Comparison of ENCODE assay signal across 3 worm cellular contexts in genomic region chrIII:4934896-4935628, ce11.
TF ChIP-seq lines count a peak whose summit lies in the region.

Gene mrps-18C (plus strand): TSS chrIII:4935578.

TF ChIP-seq in whole organism, L1 larva, 84 proteins besides CTCF, POLR2A, EP300 and RAD21 (continued from another document):
- TF ChIP-seq efl-1 (optimal IDR thresholded peaks at IDR 0.05; lab: Kevin White, UChicago) (peak; percentile 48 to 66), efl-1 (GFP tag; optimal IDR thresholded peaks at IDR 0.05 in 1 of 2; lab: Kevin White, UChicago) (peak; percentile 68 to 96), ets-5 (GFP tag; IDR thresholded peaks at IDR 0.05; lab: Robert Waterston, UW) (no peak), ceh-82 (tag; optimal IDR thresholded peaks at IDR 0.05; lab: Kevin White, UChicago) (peak in 1 of 3 experiments; percentile 11), snu-23 (GFP tag; optimal IDR thresholded peaks at IDR 0.05; lab: Kevin White, UChicago) (peak; percentile 16)

TF ChIP-seq in whole organism, L2 larva, 48 proteins besides CTCF, POLR2A, EP300 and RAD21 (continued from another document):
- TF ChIP-seq fos-1 (tag; optimal IDR thresholded peaks at IDR 0.05; lab: Kevin White, UChicago) (no peak), C34F6.9 (tag; optimal IDR thresholded peaks at IDR 0.05; lab: Kevin White, UChicago) (peak; percentile 44), zag-1 (tag; optimal IDR thresholded peaks at IDR 0.05; lab: Kevin White, UChicago) (no peak), Y55F3AM.14 (GFP tag; optimal IDR thresholded peaks at IDR 0.05; lab: Kevin White, UChicago) (no peak), nhr-129 (tag; optimal IDR thresholded peaks at IDR 0.05; lab: Kevin White, UChicago) (no peak), nhr-237 (tag; optimal IDR thresholded peaks at IDR 0.05; lab: Kevin White, UChicago) (no peak)

TF ChIP-seq in whole organism, L4 larva, 104 proteins besides CTCF, POLR2A, EP300 and RAD21 (continued from another document):
- TF ChIP-seq daf-19 (GFP tag; conservative IDR thresholded peaks at IDR 0.05; lab: Robert Waterston, UW) (no peak), hlh-11 (tag; optimal IDR thresholded peaks at IDR 0.05; lab: Kevin White, UChicago) (no peak), unc-62 (GFP tag; optimal IDR thresholded peaks at IDR 0.05 in 1 of 2; lab: Kevin White, UChicago) (peak in 1 of 2 experiments; percentile 28), unc-62 (tag; optimal IDR thresholded peaks at IDR 0.05; lab: Kevin White, UChicago) (no peak), nhr-11 (tag; optimal IDR thresholded peaks at IDR 0.05; lab: Kevin White, UChicago) (no peak), F37D6.2 (tag; optimal IDR thresholded peaks at IDR 0.05; lab: Kevin White, UChicago) (no peak), sdz-12 (GFP tag; optimal IDR thresholded peaks at IDR 0.05; lab: Kevin White, UChicago) (no peak), skn-1 (tag; optimal IDR thresholded peaks at IDR 0.05; lab: Kevin White, UChicago) (no peak), hif-1 (tag; optimal IDR thresholded peaks at IDR 0.05; lab: Kevin White, UChicago) (no peak), F44E2.7 (GFP tag; IDR thresholded peaks at IDR 0.05; lab: Robert Waterston, UW) (no peak), T20F7.1 (GFP tag; optimal IDR thresholded peaks at IDR 0.05; lab: Kevin White, UChicago) (peak; percentile 93), fos-1 (tag; optimal IDR thresholded peaks at IDR 0.05; lab: Kevin White, UChicago) (no peak), F10B5.3 (tag; optimal IDR thresholded peaks at IDR 0.05; lab: Kevin White, UChicago) (no peak), R02D3.7 (tag; optimal IDR thresholded peaks at IDR 0.05; lab: Kevin White, UChicago) (no peak), nhr-76 (tag; optimal IDR thresholded peaks at IDR 0.05; lab: Kevin White, UChicago) (no peak), egl-43 (GFP tag; IDR thresholded peaks at IDR 0.05; lab: Robert Waterston, UW) (no peak), aha-1 (tag; lab: Kevin White, UChicago) (peak; percentile 73), saeg-2 (GFP tag; IDR thresholded peaks at IDR 0.05; lab: Robert Waterston, UW) (no peak), daf-16 (GFP tag; optimal IDR thresholded peaks at IDR 0.05; lab: Kevin White, UChicago) (no peak), daf-16 (tag; optimal IDR thresholded peaks at IDR 0.05; lab: Kevin White, UChicago) (no peak), nhr-25 (tag; optimal IDR thresholded peaks at IDR 0.05; lab: Kevin White, UChicago; ENCODE audit: borderline replicate concordance, insufficient read depth) (no peak), ama-1 (optimal IDR thresholded peaks at IDR 0.05; lab: Kevin White, UChicago) (no peak), ceh-20 (GFP tag; IDR thresholded peaks at IDR 0.05; lab: Robert Waterston, UW) (no peak), daf-8 (GFP tag; IDR thresholded peaks at IDR 0.05; lab: Robert Waterston, UW) (no peak), ceh-28 (tag; optimal IDR thresholded peaks at IDR 0.05; lab: Kevin White, UChicago) (no peak), nhr-6 (tag; optimal IDR thresholded peaks at IDR 0.05; lab: Kevin White, UChicago) (no peak), madf-9 (GFP tag; conservative IDR thresholded peaks at IDR 0.05; lab: Robert Waterston, UW) (no peak), ceh-32 (tag; optimal IDR thresholded peaks at IDR 0.05; lab: Kevin White, UChicago; ENCODE audit: poor library complexity) (no peak), zfp-2 (tag; optimal IDR thresholded peaks at IDR 0.05; lab: Kevin White, UChicago) (no peak)
